Fruit fly (Drosophila melanogaster) whole organism, embryonic: ENCODE results near the gene asf1.

Experiments used
- CG1603 ChIP-seq: fragments of 200-800 bp; sonication (Bioruptor generic); optimal IDR thresholded peaks from 2 replicates; lab custom pipeline; 2019; ENCODE audit warnings: missing biosample characterization, mild to moderate bottlenecking, missing genetic modification characterization, moderate library complexity
- NFAT ChIP-seq: fragments of 200-800 bp; sonication (Bioruptor generic); IDR thresholded peaks from 2 replicates; pipeline ENCODE4 v1.3.6; 2022; ENCODE audit warnings: missing biosample characterization, missing genetic modification characterization

DNA sequence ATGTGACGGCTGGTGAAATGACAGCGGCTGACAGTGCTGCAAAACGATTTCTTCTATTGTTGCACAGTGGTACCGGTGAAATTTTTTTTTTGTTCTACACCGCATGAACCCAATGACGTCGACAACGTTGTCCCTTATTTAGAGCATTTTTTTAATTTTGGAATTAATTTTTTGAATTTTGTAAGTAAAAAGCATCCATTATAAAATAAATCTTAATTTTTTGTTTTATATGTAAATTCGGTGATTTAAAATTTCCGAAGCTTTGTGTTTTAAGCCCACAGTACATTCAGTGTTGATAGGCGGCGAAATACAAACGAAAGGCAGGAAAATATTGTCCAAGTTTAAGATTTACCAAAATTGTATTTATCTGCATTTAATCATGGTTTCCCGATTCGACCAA, 6.5 kb upstream of the asf1 start, which contains the start of the genes Lon and PIG-F:
- TF ChIP-seq NFAT (GFP tag; lab: Robert Waterston, UW) (peak; percentile 98), CG1603 (tag; lab: Kevin White, UChicago) (no peak)
